Fruit fly (Drosophila melanogaster) whole organism, wandering third instar larva: Measurements from ENCODE around the gene ball.

Experiments
- Abd-B ChIP-seq: fragments of >200 bp; optimal IDR thresholded peaks from 2 replicates; lab custom pipeline; 2017; ENCODE audit warnings: missing biosample characterization, missing genetic modification characterization
- CG32264 ChIP-seq: fragments of 200-800 bp; sonication (Bioruptor generic); optimal IDR thresholded peaks from 2 replicates; lab custom pipeline; 2016; ENCODE audit warnings: missing biosample characterization, missing genetic modification characterization
- CG9705 ChIP-seq: fragments of 200-800 bp; sonication (Bioruptor generic); optimal IDR thresholded peaks from 2 replicates; lab custom pipeline; 2018; ENCODE audit warnings: missing biosample characterization, mild to moderate bottlenecking, missing genetic modification characterization
- CrebA ChIP-seq: fragments of 200-800 bp; sonication (Bioruptor generic); optimal IDR thresholded peaks from 2 replicates; lab custom pipeline; 2016; ENCODE audit warnings: missing biosample characterization, mild to moderate bottlenecking, missing genetic modification characterization, borderline replicate concordance
- Dfd ChIP-seq: fragments of >200 bp; optimal IDR thresholded peaks from 2 replicates; lab custom pipeline; 2017; ENCODE audit warnings: missing biosample characterization, missing genetic modification characterization
- Dif ChIP-seq: fragments of 200-275, 200-300 bp; sonication (Bioruptor generic); optimal IDR thresholded peaks from 2 replicates; lab custom pipeline; 2018; ENCODE audit warnings: missing biosample characterization, missing genetic modification characterization; ENCODE audit not compliant: partially characterized antibody
- GATAd ChIP-seq: sonication (Bioruptor generic); optimal IDR thresholded peaks from 2 replicates; lab custom pipeline; 2016; ENCODE audit warnings: missing biosample characterization, missing genetic modification characterization
- HLH106 ChIP-seq: fragments of 200-800 bp; optimal IDR thresholded peaks from 3 replicates; lab custom pipeline; 2019; ENCODE audit warnings: missing biosample characterization, mild to moderate bottlenecking, missing genetic modification characterization, moderate library complexity
- Hr78 ChIP-seq: fragments of >200 bp; optimal IDR thresholded peaks from 2 replicates; lab custom pipeline; 2017; ENCODE audit warnings: missing biosample characterization, missing genetic modification characterization
- Hr83 ChIP-seq: fragments of 200-300 bp; sonication (Bioruptor generic); optimal IDR thresholded peaks from 2 replicates; lab custom pipeline; 2016; ENCODE audit warnings: missing biosample characterization, mild to moderate bottlenecking, missing genetic modification characterization, moderate library complexity; ENCODE audit not compliant: poor library complexity, severe bottlenecking
- Myc ChIP-seq: fragments of >200 bp; optimal IDR thresholded peaks from 2 replicates; lab custom pipeline; 2017
- N ChIP-seq: fragments of >200 bp; optimal IDR thresholded peaks from 2 replicates; lab custom pipeline; 2018; ENCODE audit warnings: missing biosample characterization, missing external identifiers, missing genetic modification characterization
- OdsH ChIP-seq: fragments of 200-800 bp; sonication (Bioruptor generic); optimal IDR thresholded peaks from 2 replicates; lab custom pipeline; 2016; ENCODE audit warnings: missing biosample characterization, mild to moderate bottlenecking, missing genetic modification characterization
- Sp1 ChIP-seq: fragments of 200-800 bp; sonication (Bioruptor generic); optimal IDR thresholded peaks from 3 replicates; lab custom pipeline; 2019; ENCODE audit warnings: missing biosample characterization, mild to moderate bottlenecking, missing genetic modification characterization, moderate library complexity
- Vsx2 ChIP-seq: fragments of 200-300, 225-300 bp; sonication (Bioruptor generic); optimal IDR thresholded peaks from 2 replicates; lab custom pipeline; 2018; ENCODE audit warnings: missing biosample characterization, missing genetic modification characterization; ENCODE audit not compliant: partially characterized antibody
- br ChIP-seq: fragments of 200-800 bp; sonication (Bioruptor generic); optimal IDR thresholded peaks from 2 replicates; lab custom pipeline; 2016; ENCODE audit warnings: missing biosample characterization, missing genetic modification characterization
- brk ChIP-seq: fragments of 200-800 bp; sonication (Bioruptor generic); optimal IDR thresholded peaks from 2 replicates; lab custom pipeline; 2016; ENCODE audit warnings: missing biosample characterization, mild to moderate bottlenecking, missing genetic modification characterization
- dl ChIP-seq, 2 experiments: fragments of 175-275, 200-275 bp in 1 of 2; fragments of 200-275 bp in 1 of 2; sonication (Bioruptor generic); optimal IDR thresholded peaks; lab custom pipeline; 2018; ENCODE audit warnings: mild to moderate bottlenecking in 2 of 2, missing biosample characterization in 2 of 2, missing genetic modification characterization in 2 of 2, moderate library complexity in 2 of 2; ENCODE audit not compliant: partially characterized antibody in 2 of 2, insufficient read depth in 1 of 2
- dmrt93B ChIP-seq: fragments of 200-800 bp; sonication (Bioruptor generic); optimal IDR thresholded peaks from 2 replicates; lab custom pipeline; 2018; ENCODE audit warnings: missing biosample characterization, mild to moderate bottlenecking, missing genetic modification characterization
- dsf ChIP-seq: sonication (Bioruptor generic); optimal IDR thresholded peaks from 2 replicates; lab custom pipeline; 2016; ENCODE audit warnings: missing biosample characterization, missing genetic modification characterization, borderline replicate concordance
- foxo ChIP-seq, 2 experiments: fragments of 200-800 bp; sonication (Bioruptor generic); optimal IDR thresholded peaks; 2 replicates in 1 of 2; 3 replicates in 1 of 2; lab custom pipeline; 2016 to 2017; ENCODE audit warnings: missing biosample characterization in 2 of 2, missing genetic modification characterization in 2 of 2
- jim ChIP-seq: fragments of 175-275, 200-325 bp; sonication (Bioruptor generic); optimal IDR thresholded peaks from 2 replicates; lab custom pipeline; 2016; ENCODE audit warnings: missing biosample characterization, mild to moderate bottlenecking, missing genetic modification characterization
- lola ChIP-seq: fragments of >200 bp; optimal IDR thresholded peaks from 2 replicates; lab custom pipeline; 2017; ENCODE audit warnings: missing biosample characterization, missing genetic modification characterization
- pan ChIP-seq: fragments of >200 bp; optimal IDR thresholded peaks from 2 replicates; lab custom pipeline; 2017
- psq ChIP-seq: fragments of 200-800 bp; sonication (Bioruptor generic); optimal IDR thresholded peaks from 3 replicates; lab custom pipeline; 2017; ENCODE audit warnings: missing biosample characterization, mild to moderate bottlenecking, missing genetic modification characterization, moderate library complexity
- rgr ChIP-seq: fragments of 200-800 bp; sonication (Bioruptor generic); optimal IDR thresholded peaks from 3 replicates; lab custom pipeline; 2016; ENCODE audit warnings: missing biosample characterization, mild to moderate bottlenecking, missing genetic modification characterization
- sage ChIP-seq: fragments of 200-800 bp; sonication (Bioruptor generic); optimal IDR thresholded peaks from 2 replicates; lab custom pipeline; 2016; ENCODE audit warnings: missing biosample characterization, mild to moderate bottlenecking, missing genetic modification characterization
- sv ChIP-seq: fragments of 200-800 bp; sonication (Bioruptor generic); optimal IDR thresholded peaks from 3 replicates; lab custom pipeline; 2016; ENCODE audit warnings: missing biosample characterization, missing genetic modification characterization
- usp ChIP-seq: fragments of >200 bp; optimal IDR thresholded peaks from 2 replicates; lab custom pipeline; 2017; ENCODE audit warnings: missing biosample characterization, missing genetic modification characterization
- woc ChIP-seq: sonication (Bioruptor generic); optimal IDR thresholded peaks from 2 replicates; lab custom pipeline; 2016; ENCODE audit warnings: missing biosample characterization, mild to moderate bottlenecking, missing genetic modification characterization

ball gene

dm6 chr3R:26915463-26915925 is 48.9 kb upstream of the ball start, which contains the start of gene CG46339 (continued):
- TF ChIP-seq CG9705 (GFP tag; lab: Kevin White, UChicago): no peak

dm6 chr3R:26912615-26913014 is 46.0 kb upstream of the ball start, which contains the start of gene Ets97D:
Gene Ets97D, minus strand, starts transcription at chr3R:26912886.
- TF ChIP-seq HLH106 (no peak), Dif (GFP tag; lab: Kevin White, UChicago) (no peak), Vsx2 (no peak), CrebA (no peak), dsf (GFP tag; lab: Kevin White, UChicago) (no peak), rgr (GFP tag; lab: Kevin White, UChicago) (no peak), Dfd (GFP tag; lab: Kevin White, UChicago) (no peak), usp (GFP tag; lab: Kevin White, UChicago) (no peak)

- TF ChIP-seq psq (GFP tag; lab: Kevin White, UChicago) (no peak), jim (GFP tag; lab: Kevin White, UChicago) (no peak), Hr78 (GFP tag; lab: Kevin White, UChicago) (no peak), sv (GFP tag; lab: Kevin White, UChicago) (no peak), Abd-B (GFP tag; lab: Kevin White, UChicago) (no peak), GATAd (GFP tag; lab: Kevin White, UChicago) (no peak), usp (GFP tag; lab: Kevin White, UChicago) (no peak), foxo (GFP tag; optimal IDR thresholded peaks at IDR 0.05; lab: Kevin White, UChicago) (no peak), HLH106 (no peak), sage (no peak), rgr (GFP tag; lab: Kevin White, UChicago) (no peak), OdsH (GFP tag; lab: Kevin White, UChicago) (no peak), CG32264 (no peak), Myc (lab: Kevin White, UChicago) (no peak)
Observed at dm6 chr3R:26908750-26909149, 42.1 kb upstream of the ball start.

dm6 chr3R:26906711-26907510 is 40.3 kb upstream of the ball start:
- TF ChIP-seq Vsx2 (no peak), dmrt93B (GFP tag; lab: Kevin White, UChicago) (no peak), OdsH (GFP tag; lab: Kevin White, UChicago) (no peak), usp (GFP tag; lab: Kevin White, UChicago) (no peak), foxo (GFP tag; optimal IDR thresholded peaks at IDR 0.05; lab: Kevin White, UChicago) (no peak), Dfd (GFP tag; lab: Kevin White, UChicago) (no peak), woc (no peak), pan (lab: Kevin White, UChicago) (no peak), GATAd (GFP tag; lab: Kevin White, UChicago) (no peak), dl (GFP tag; optimal IDR thresholded peaks at IDR 0.05; lab: Kevin White, UChicago; ENCODE audit: insufficient read depth in 1 of 2, partially characterized antibody in 2 of 2) (no peak), Sp1 (GFP tag; lab: Kevin White, UChicago) (no peak), Hr83 (GFP tag; lab: Kevin White, UChicago) (no peak), Abd-B (GFP tag; lab: Kevin White, UChicago) (no peak), brk (GFP tag; lab: Kevin White, UChicago) (no peak), N (GFP tag; lab: Kevin White, UChicago) (no peak)

dm6 chr3R:26906034-26906433 is 39.4 kb upstream of the ball start:
- TF ChIP-seq usp (GFP tag; lab: Kevin White, UChicago) (no peak), br (GFP tag; lab: Kevin White, UChicago) (no peak), N (GFP tag; lab: Kevin White, UChicago) (no peak), jim (GFP tag; lab: Kevin White, UChicago) (no peak), lola (GFP tag; lab: Kevin White, UChicago) (no peak), CrebA (no peak), OdsH (GFP tag; lab: Kevin White, UChicago) (no peak)
